Worm (Caenorhabditis elegans) whole organism, L4 larva: Measurements from ENCODE around the gene cpf-1.

ENCODE experiments used
- D1046.2 ChIP-seq: fragments of 200-800 bp; sonication (Bioruptor generic); IDR thresholded peaks from 2 replicates; pipeline ENCODE4 v1.3.6; 2022; ENCODE audit warnings: missing genetic modification characterization, missing compliant biosample characterization
- R02D3.7 ChIP-seq: fragments of 150-350 bp; sonication (generic microtip); optimal IDR thresholded peaks from 3 replicates; lab custom pipeline; 2014; ENCODE audit warnings: missing biosample characterization, missing genetic modification characterization
- Y105C5A.15 ChIP-seq: fragments of 200-800 bp; sonication (Bioruptor generic); IDR thresholded peaks from 2 replicates; pipeline ENCODE4 v1.3.6; 2022; ENCODE audit warnings: missing genetic modification characterization, missing compliant biosample characterization
- Y5F2A.4 ChIP-seq: fragments of 200-800 bp; sonication (Bioruptor generic); optimal IDR thresholded peaks from 2 replicates; lab custom pipeline; 2018; ENCODE audit warnings: mild to moderate bottlenecking, missing genetic modification characterization, missing compliant biosample characterization
- ZK337.2 ChIP-seq: fragments of 200-800 bp; sonication (Bioruptor generic); IDR thresholded peaks from 2 replicates; pipeline ENCODE4 v1.3.6; 2022; ENCODE audit warnings: missing genetic modification reagents, missing genetic modification characterization, missing compliant biosample characterization
- aha-1 ChIP-seq: fragments of 150-350 bp; peaks from one replicate; lab custom pipeline; 2014; ENCODE audit warnings: missing biosample characterization, missing genetic modification characterization
- aly-2 ChIP-seq: sonication (generic microtip); optimal IDR thresholded peaks from 2 replicates; lab custom pipeline; 2018; ENCODE audit warnings: missing biosample characterization, missing genetic modification characterization
- ama-1 ChIP-seq: fragments of 150-350 bp; optimal IDR thresholded peaks from 2 replicates; lab custom pipeline; 2014; ENCODE audit warnings: inconsistent platforms, mixed read lengths
- arid-1 ChIP-seq: fragments of 200-800 bp; sonication (Bioruptor generic); conservative IDR thresholded peaks from 2 replicates; pipeline ENCODE4 v1.3.6; 2022; ENCODE audit warnings: missing genetic modification reagents, missing genetic modification characterization, missing compliant biosample characterization
- ceh-20 ChIP-seq: fragments of 200-800 bp; sonication (Bioruptor generic); IDR thresholded peaks from 2 replicates; pipeline ENCODE4 v1.3.6; 2022; ENCODE audit warnings: missing genetic modification reagents, missing genetic modification characterization, missing compliant biosample characterization
- ceh-44 ChIP-seq: fragments of 200-800 bp; sonication (Bioruptor generic); IDR thresholded peaks from 2 replicates; pipeline ENCODE4 v1.3.6; 2022; ENCODE audit warnings: missing genetic modification reagents, missing genetic modification characterization, missing compliant biosample characterization
- ces-1 ChIP-seq: fragments of 150-350 bp; sonication (generic microtip); optimal IDR thresholded peaks from 4 replicates; lab custom pipeline; 2014; ENCODE audit warnings: missing biosample characterization, missing genetic modification reagents, missing genetic modification characterization
- daf-12 ChIP-seq: fragments of 150-350 bp; optimal IDR thresholded peaks from 2 replicates; lab custom pipeline; 2014; ENCODE audit warnings: missing biosample characterization, missing genetic modification reagents, missing genetic modification characterization
- daf-19 ChIP-seq: fragments of 200-800 bp; sonication (Bioruptor generic); conservative IDR thresholded peaks from 2 replicates; pipeline ENCODE4 v1.3.6; 2022; ENCODE audit warnings: missing genetic modification characterization, missing compliant biosample characterization
- dmd-6 ChIP-seq: fragments of 200-800 bp; sonication (Bioruptor generic); IDR thresholded peaks from 2 replicates; pipeline ENCODE4 v1.3.6; 2022; ENCODE audit warnings: missing genetic modification reagents, missing genetic modification characterization, missing compliant biosample characterization
- dpl-1 ChIP-seq: fragments of 150-350 bp; optimal IDR thresholded peaks from 2 replicates; lab custom pipeline; 2014; ENCODE audit warnings: missing biosample characterization, missing genetic modification reagents, missing genetic modification characterization
- dve-1 ChIP-seq: sonication (generic microtip); optimal IDR thresholded peaks from 2 replicates; lab custom pipeline; 2017; ENCODE audit warnings: antibody characterized with exemption, mild to moderate bottlenecking, missing genetic modification characterization, missing compliant biosample characterization; ENCODE audit not compliant: insufficient read depth
- hlh-11 ChIP-seq: fragments of 200-800 bp; sonication (Bioruptor generic); optimal IDR thresholded peaks from 2 replicates; lab custom pipeline; 2018; ENCODE audit warnings: mild to moderate bottlenecking, missing genetic modification characterization, missing compliant biosample characterization
- hmg-1.1 ChIP-seq: fragments of 200-800 bp; sonication (Bioruptor generic); IDR thresholded peaks from 2 replicates; pipeline ENCODE4 v1.3.6; 2022; ENCODE audit warnings: missing genetic modification reagents, missing genetic modification characterization, missing compliant biosample characterization
- lin-1 ChIP-seq: fragments of 200-800 bp; sonication (Bioruptor generic); IDR thresholded peaks from 2 replicates; pipeline ENCODE4 v1.3.6; 2022; ENCODE audit warnings: missing genetic modification reagents, missing genetic modification characterization, missing compliant biosample characterization
- lin-38 ChIP-seq: fragments of 200-800 bp; sonication (Bioruptor generic); IDR thresholded peaks from 2 replicates; pipeline ENCODE4 v1.3.6; 2022; ENCODE audit warnings: missing genetic modification reagents, missing genetic modification characterization, missing compliant biosample characterization
- madf-5 ChIP-seq, 2 experiments: fragments of 200-800 bp; sonication (Bioruptor generic); IDR thresholded peaks; 2 replicates each; pipeline ENCODE4 v1.3.6; 2022; ENCODE audit warnings: missing compliant biosample characterization in 2 of 2, missing genetic modification characterization in 2 of 2
- madf-9 ChIP-seq: fragments of 200-800 bp; sonication (Bioruptor generic); conservative IDR thresholded peaks from 2 replicates; pipeline ENCODE4 v1.3.6; 2022; ENCODE audit warnings: missing genetic modification reagents, missing genetic modification characterization, missing compliant biosample characterization
- mdl-1 ChIP-seq, 2 experiments: fragments of 150-350 bp in 1 of 2; sonication (generic microtip) in 1 of 2; optimal IDR thresholded peaks; 2 replicates each; lab custom pipeline; 2014 to 2017; ENCODE audit warnings: missing biosample characterization in 2 of 2, missing genetic modification characterization in 2 of 2
- mes-2 ChIP-seq: sonication (generic microtip); optimal IDR thresholded peaks from 2 replicates; lab custom pipeline; 2016; ENCODE audit warnings: missing genotype, mild to moderate bottlenecking, missing genetic modification characterization, missing compliant biosample characterization; ENCODE audit not compliant: poor library complexity, severe bottlenecking
- mxl-2 ChIP-seq: fragments of 200-800 bp; sonication (Bioruptor generic); conservative IDR thresholded peaks from 2 replicates; pipeline ENCODE4 v1.3.6; 2022; ENCODE audit warnings: missing genetic modification reagents, missing genetic modification characterization, missing compliant biosample characterization
- nhr-102 ChIP-seq: sonication (generic microtip); optimal IDR thresholded peaks from 2 replicates; lab custom pipeline; 2016; ENCODE audit warnings: mild to moderate bottlenecking, missing genetic modification characterization, moderate library complexity, missing compliant biosample characterization
- nhr-11 ChIP-seq: fragments of 150-350 bp; optimal IDR thresholded peaks from 2 replicates; lab custom pipeline; 2014; ENCODE audit warnings: missing biosample characterization, missing genetic modification characterization
- nhr-237 ChIP-seq: sonication (generic microtip); optimal IDR thresholded peaks from 2 replicates; lab custom pipeline; 2017; ENCODE audit warnings: missing biosample characterization, missing genetic modification characterization
- nhr-28 ChIP-seq: fragments of 150-350 bp; optimal IDR thresholded peaks from 2 replicates; lab custom pipeline; 2014; ENCODE audit warnings: missing biosample characterization, missing genetic modification characterization
- nhr-6 ChIP-seq: fragments of 150-350 bp; optimal IDR thresholded peaks from 2 replicates; lab custom pipeline; 2014; ENCODE audit warnings: missing biosample characterization, missing genetic modification characterization
- nhr-77 ChIP-seq: fragments of 150-350 bp; optimal IDR thresholded peaks from 2 replicates; lab custom pipeline; 2014; ENCODE audit warnings: missing biosample characterization, missing genetic modification characterization
- php-3 ChIP-seq: fragments of 200-800 bp; sonication (Bioruptor generic); IDR thresholded peaks from 2 replicates; pipeline ENCODE4 v1.3.6; 2022; ENCODE audit warnings: missing genetic modification reagents, missing genetic modification characterization, missing compliant biosample characterization
- saeg-2 ChIP-seq: fragments of 200-800 bp; sonication (Bioruptor generic); IDR thresholded peaks from 2 replicates; pipeline ENCODE4 v1.3.6; 2022; ENCODE audit warnings: missing genetic modification reagents, missing genetic modification characterization, missing compliant biosample characterization
- sdz-12 ChIP-seq: fragments of 200-800 bp; sonication (Bioruptor generic); optimal IDR thresholded peaks from 2 replicates; lab custom pipeline; 2018; ENCODE audit warnings: mild to moderate bottlenecking, missing genetic modification characterization, missing compliant biosample characterization
- snpc-1.2 ChIP-seq: fragments of 200-800 bp; sonication (Bioruptor generic); IDR thresholded peaks from 2 replicates; pipeline ENCODE4 v1.3.6; 2022; ENCODE audit warnings: missing genetic modification reagents, missing genetic modification characterization, missing compliant biosample characterization
- tag-97 ChIP-seq: fragments of 200-800 bp; sonication (Bioruptor generic); IDR thresholded peaks from 2 replicates; pipeline ENCODE4 v1.3.6; 2022; ENCODE audit warnings: missing genetic modification characterization, missing compliant biosample characterization
- tra-1 ChIP-seq: fragments of 200-800 bp; sonication (Bioruptor generic); IDR thresholded peaks from 2 replicates; pipeline ENCODE4 v1.3.6; 2022; ENCODE audit warnings: missing genetic modification reagents, missing genetic modification characterization, missing compliant biosample characterization
- unc-62 ChIP-seq, 3 experiments: fragments of 150-350 bp in 1 of 3; sonication (generic microtip); optimal IDR thresholded peaks in 2 of 3; peaks in 1 of 3; 1 replicate in 1 of 3; 2 replicates in 2 of 3; lab custom pipeline; 2014 to 2017; ENCODE audit warnings: missing biosample characterization in 3 of 3, missing genetic modification characterization in 3 of 3, missing genetic modification reagents in 3 of 3, missing genotype in 1 of 3
- vab-7 ChIP-seq: fragments of 200-800 bp; sonication (Bioruptor generic); IDR thresholded peaks from 2 replicates; pipeline ENCODE4 v1.3.6; 2022; ENCODE audit warnings: missing genetic modification reagents, missing genetic modification characterization, missing compliant biosample characterization
- zfp-2 ChIP-seq: sonication (generic microtip); optimal IDR thresholded peaks from 2 replicates; lab custom pipeline; 2016; ENCODE audit warnings: mild to moderate bottlenecking, missing genetic modification characterization, missing compliant biosample characterization
- zfp-3 ChIP-seq: fragments of 200-800 bp; sonication (Bioruptor generic); conservative IDR thresholded peaks from 2 replicates; pipeline ENCODE4 v1.3.6; 2022; ENCODE audit warnings: missing genetic modification reagents, missing genetic modification characterization, missing compliant biosample characterization
- ztf-11 ChIP-seq: fragments of 150-350 bp; optimal IDR thresholded peaks from 2 replicates; lab custom pipeline; 2014; ENCODE audit warnings: missing biosample characterization, missing genetic modification characterization
- ztf-7 ChIP-seq: fragments of 150-350 bp; optimal IDR thresholded peaks from 2 replicates; lab custom pipeline; 2014; ENCODE audit warnings: missing biosample characterization, missing genetic modification characterization

Gene cpf-1

ce11 chrII:8593840-8594625 lies 8.2 kb downstream of the cpf-1 start, which contains the start of gene aptf-3:
Gene aptf-3, plus strand, starts transcription at chrII:8594190.
- TF ChIP-seq unc-62 (GFP tag; optimal IDR thresholded peaks at IDR 0.05 in 1 of 2; lab: Kevin White, UChicago): peak in 1 of 2 experiments; percentile 94
- no peak for TF ChIP-seq unc-62 (tag; optimal IDR thresholded peaks at IDR 0.05; lab: Kevin White, UChicago)
- no peak for TF ChIP-seq lin-1 (GFP tag; lab: Robert Waterston, UW)

- TF ChIP-seq nhr-77 (no peak), mxl-2 (GFP tag; lab: Robert Waterston, UW) (no peak), dve-1 (tag; lab: Kevin White, UChicago) (no peak), vab-7 (GFP tag; lab: Robert Waterston, UW) (no peak), ceh-44 (GFP tag; lab: Robert Waterston, UW) (no peak), ZK337.2 (GFP tag; lab: Robert Waterston, UW) (no peak), daf-12 (tag; lab: Kevin White, UChicago) (no peak), nhr-11 (no peak), ceh-20 (GFP tag; lab: Robert Waterston, UW) (no peak), nhr-237 (no peak), zfp-2 (no peak), sdz-12 (GFP tag; lab: Kevin White, UChicago) (no peak), dpl-1 (GFP tag; lab: Kevin White, UChicago) (no peak), hmg-1.1 (GFP tag; lab: Robert Waterston, UW) (no peak), zfp-3 (GFP tag; lab: Robert Waterston, UW) (no peak), Y105C5A.15 (GFP tag; lab: Robert Waterston, UW) (no peak), snpc-1.2 (no peak), nhr-102 (tag; lab: Kevin White, UChicago) (no peak), R02D3.7 (no peak), php-3 (GFP tag; lab: Robert Waterston, UW) (no peak)
- TF ChIP-seq, all 104 proteins: peak for 0
Observed at ce11 chrII:8590684-8591083, 11.6 kb downstream of the cpf-1 start, which contains the start of gene aptf-4. Gene aptf-4, plus strand, starts transcription at chrII:8590984.

- TF ChIP-seq ces-1 (GFP tag; lab: Kevin White, UChicago) (peak; percentile 85), daf-12 (tag; lab: Kevin White, UChicago) (no peak), nhr-6 (tag; lab: Kevin White, UChicago) (no peak), hlh-11 (tag; lab: Kevin White, UChicago) (no peak), aly-2 (tag; lab: Kevin White, UChicago) (no peak), saeg-2 (GFP tag; lab: Robert Waterston, UW) (no peak), unc-62 (GFP tag; optimal IDR thresholded peaks at IDR 0.05 in 1 of 2; lab: Kevin White, UChicago) (peak in 1 of 2 experiments; percentile 91), unc-62 (tag; optimal IDR thresholded peaks at IDR 0.05; lab: Kevin White, UChicago) (no peak), nhr-28 (no peak), dve-1 (tag; lab: Kevin White, UChicago) (no peak), arid-1 (GFP tag; lab: Robert Waterston, UW) (no peak), ztf-7 (no peak), mes-2 (tag; lab: Kevin White, UChicago) (no peak), madf-9 (GFP tag; lab: Robert Waterston, UW) (no peak), ztf-11 (tag; lab: Kevin White, UChicago) (no peak), ama-1 (lab: Kevin White, UChicago) (no peak), tra-1 (no peak), aha-1 (tag; lab: Kevin White, UChicago) (peak; percentile 53), Y5F2A.4 (GFP tag; lab: Kevin White, UChicago) (no peak), D1046.2 (GFP tag; lab: Robert Waterston, UW) (no peak), lin-38 (no peak), daf-19 (GFP tag; lab: Robert Waterston, UW) (no peak), tag-97 (GFP tag; lab: Robert Waterston, UW) (no peak), dmd-6 (GFP tag; lab: Robert Waterston, UW) (no peak), mdl-1 (tag; optimal IDR thresholded peaks at IDR 0.05; lab: Kevin White, UChicago) (no peak), madf-5 (GFP tag; IDR thresholded peaks at IDR 0.05; lab: Robert Waterston, UW) (no peak)
Observed at ce11 chrII:8589227-8589626, 13.0 kb downstream of the cpf-1 start.
